Worm (Caenorhabditis elegans): ENCODE results near the gene clec-258.

clec-258 gene

ce11 chrV:19743794-19744193, 44.4 kb upstream of the clec-258 start:
- TF ChIP-seq php-3 (GFP tag; IDR thresholded peaks at IDR 0.05) (0 out of 2 replicates have a peak, but pooled peaks have one; percentile 23), ceh-28 (tag; optimal IDR thresholded peaks at IDR 0.05) (no peak), set-16 (GFP tag; IDR thresholded peaks at IDR 0.05) (peak; percentile 55; the same call in 1 of the 2 replicates), lir-3 (tag; optimal IDR thresholded peaks at IDR 0.05) (no peak)

ce11 chrV:19744210-19744609, 44.0 kb upstream of the clec-258 start:
- TF ChIP-seq zip-11 (GFP tag; IDR thresholded peaks at IDR 0.05) (no peak), ceh-44 (GFP tag; IDR thresholded peaks at IDR 0.05) (no peak), ceh-28 (tag; optimal IDR thresholded peaks at IDR 0.05) (peak; percentile 76), nhr-76 (tag; optimal IDR thresholded peaks at IDR 0.05) (no peak), skn-1 (tag; optimal IDR thresholded peaks at IDR 0.05) (no peak), nhr-42 (GFP tag; IDR thresholded peaks at IDR 0.05) (no peak)

- no peak for TF ChIP-seq mdl-1 (tag; optimal IDR thresholded peaks at IDR 0.05)
- no peak for TF ChIP-seq zag-1 (tag; optimal IDR thresholded peaks at IDR 0.05)
- no peak for TF ChIP-seq lin-1 (GFP tag; IDR thresholded peaks at IDR 0.05)
- no peak for TF ChIP-seq zfp-3 (GFP tag; conservative IDR thresholded peaks at IDR 0.05)
- no peak for TF ChIP-seq T20F7.1 (GFP tag; optimal IDR thresholded peaks at IDR 0.05)
- TF ChIP-seq madf-5 (GFP tag; IDR thresholded peaks at IDR 0.05) = no peak
- TF ChIP-seq snpc-4 (tag; optimal IDR thresholded peaks at IDR 0.05) = no peak
- no peak for TF ChIP-seq gei-8 (GFP tag; optimal IDR thresholded peaks at IDR 0.05)
- no peak for TF ChIP-seq madf-9 (GFP tag; conservative IDR thresholded peaks at IDR 0.05)
- no peak for TF ChIP-seq attf-4 (tag; optimal IDR thresholded peaks at IDR 0.05)
- no peak for TF ChIP-seq unc-39 (tag; optimal IDR thresholded peaks at IDR 0.05)
- no peak for TF ChIP-seq vab-7 (GFP tag; IDR thresholded peaks at IDR 0.05)
- no peak; the same call in 1 of the 2 replicates for TF ChIP-seq set-16 (GFP tag; IDR thresholded peaks at IDR 0.05)
Measured at ce11 chrV:19745852-19746251, 42.4 kb upstream of the clec-258 start, which contains the start of gene W04E12.5. Gene W04E12.5 (plus strand): TSS chrV:19746152.

- TF ChIP-seq mxl-2 (GFP tag; conservative IDR thresholded peaks at IDR 0.05) (no peak), Y75B8A.6 (GFP tag; IDR thresholded peaks at IDR 0.05) (no peak), php-3 (GFP tag; IDR thresholded peaks at IDR 0.05) (0 out of 2 replicates have a peak, but pooled peaks have one; percentile 33), attf-4 (tag; optimal IDR thresholded peaks at IDR 0.05) (no peak)
Measured at ce11 chrV:19747144-19747543, 41.1 kb upstream of the clec-258 start.

- no peak for TF ChIP-seq zfp-2 (tag; optimal IDR thresholded peaks at IDR 0.05)
- TF ChIP-seq aha-1 (tag) = no peak
- no peak for TF ChIP-seq nhr-6 (tag; optimal IDR thresholded peaks at IDR 0.05)
- TF ChIP-seq ctbp-1 (GFP tag; IDR thresholded peaks at IDR 0.05) = no peak
- TF ChIP-seq F44E2.7 (GFP tag; IDR thresholded peaks at IDR 0.05) = no peak
- no peak for TF ChIP-seq sdz-12 (GFP tag; optimal IDR thresholded peaks at IDR 0.05)
- TF ChIP-seq ceh-20 (GFP tag; IDR thresholded peaks at IDR 0.05) = no peak
- TF ChIP-seq unc-62 (GFP tag; optimal IDR thresholded peaks at IDR 0.05 in 1 of 2) = no peak
- TF ChIP-seq unc-62 (tag; optimal IDR thresholded peaks at IDR 0.05) = no peak
- no peak for TF ChIP-seq snpc-1.2 (GFP tag; IDR thresholded peaks at IDR 0.05)
- no peak for TF ChIP-seq rbr-2 (tag; optimal IDR thresholded peaks at IDR 0.05)
- TF ChIP-seq mxl-3 (GFP tag; optimal IDR thresholded peaks at IDR 0.05) = no peak
- TF ChIP-seq unc-39 (tag; optimal IDR thresholded peaks at IDR 0.05) = no peak
- no peak for TF ChIP-seq cey-2 (tag; optimal IDR thresholded peaks at IDR 0.05; ENCODE audit: borderline replicate concordance, insufficient read depth)
- TF ChIP-seq jun-1 (tag; optimal IDR thresholded peaks at IDR 0.05) = no peak
- TF ChIP-seq nhr-77 (tag; optimal IDR thresholded peaks at IDR 0.05) = no peak
- TF ChIP-seq mep-1 (tag; optimal IDR thresholded peaks at IDR 0.05) = no peak
- TF ChIP-seq ama-1 (optimal IDR thresholded peaks at IDR 0.05) = no peak
- peak; percentile 20 for TF ChIP-seq dve-1 (tag; optimal IDR thresholded peaks at IDR 0.05; ENCODE audit: insufficient read depth)
- no peak for TF ChIP-seq attf-4 (tag; optimal IDR thresholded peaks at IDR 0.05)
- TF ChIP-seq pqm-1 (tag; optimal IDR thresholded peaks at IDR 0.05) = peak; percentile 57
- TF ChIP-seq lim-7 (GFP tag; IDR thresholded peaks at IDR 0.05) = no peak
- TF ChIP-seq dmd-6 (GFP tag; IDR thresholded peaks at IDR 0.05) = peak; percentile 84
- TF ChIP-seq nhr-25 (tag; optimal IDR thresholded peaks at IDR 0.05; ENCODE audit: borderline replicate concordance, insufficient read depth) = no peak
- no peak for TF ChIP-seq gei-8 (GFP tag; optimal IDR thresholded peaks at IDR 0.05)
- TF ChIP-seq mdt-29 (GFP tag; IDR thresholded peaks at IDR 0.05) = no peak
Measured at ce11 chrV:19751124-19751523, 37.1 kb upstream of the clec-258 start, which contains the start of gene clec-49. Gene clec-49 (minus strand): TSS chrV:19751226.
